Worm (Caenorhabditis elegans) whole organism, early embryonic: Measurements from ENCODE around the gene T19C3.5.

Experiments
- B0310.2 ChIP-seq: sonication (generic microtip); optimal IDR thresholded peaks from 2 replicates; lab custom pipeline; 2016; ENCODE audit warnings: mild to moderate bottlenecking, missing genetic modification characterization, missing compliant biosample characterization
- F13C5.2 ChIP-seq: sonication (generic microtip); optimal IDR thresholded peaks from 2 replicates; lab custom pipeline; 2017; ENCODE audit warnings: mild to moderate bottlenecking, missing genetic modification characterization, inconsistent platforms, missing compliant biosample characterization
- aly-1 ChIP-seq: sonication (generic microtip); optimal IDR thresholded peaks from 2 replicates; lab custom pipeline; 2016; ENCODE audit warnings: missing genetic modification characterization, missing compliant biosample characterization
- ama-1 ChIP-seq: fragments of 150-350 bp; optimal IDR thresholded peaks from 2 replicates; lab custom pipeline; 2014
- ceh-13 ChIP-seq: fragments of 200-800 bp; sonication (Bioruptor generic); optimal IDR thresholded peaks from 2 replicates; lab custom pipeline; 2018; ENCODE audit warnings: mild to moderate bottlenecking, missing genetic modification characterization, missing compliant biosample characterization
- ceh-36 ChIP-seq: sonication (generic microtip); optimal IDR thresholded peaks from 2 replicates; lab custom pipeline; 2016; ENCODE audit warnings: missing genetic modification characterization, inconsistent platforms, missing compliant biosample characterization
- ets-7 ChIP-seq: sonication (generic microtip); optimal IDR thresholded peaks from 2 replicates; lab custom pipeline; 2016; ENCODE audit warnings: missing genotype, missing genetic modification characterization, missing compliant biosample characterization
- flt-1 ChIP-seq: fragments of 200-800 bp; sonication (Bioruptor generic); IDR thresholded peaks from 2 replicates; pipeline ENCODE4 v1.3.6; 2022; ENCODE audit warnings: missing genetic modification characterization, missing compliant biosample characterization
- hmbx-1 ChIP-seq: sonication (generic microtip); optimal IDR thresholded peaks from 2 replicates; lab custom pipeline; 2016; ENCODE audit warnings: mild to moderate bottlenecking, missing genetic modification characterization, missing compliant biosample characterization
- hmg-4 ChIP-seq: fragments of 200-800 bp; sonication (Bioruptor generic); optimal IDR thresholded peaks from 2 replicates; lab custom pipeline; 2018; ENCODE audit warnings: mild to moderate bottlenecking, missing genetic modification characterization, missing compliant biosample characterization
- hnd-1 ChIP-seq: sonication (generic microtip); optimal IDR thresholded peaks from 2 replicates; lab custom pipeline; 2016; ENCODE audit warnings: missing genetic modification characterization, missing compliant biosample characterization
- pes-1 ChIP-seq: fragments of 200-800 bp; sonication (Bioruptor generic); IDR thresholded peaks from 2 replicates; pipeline ENCODE4 v1.3.6; 2022; ENCODE audit warnings: missing genetic modification reagents, missing genetic modification characterization, missing compliant biosample characterization
- scrt-1 ChIP-seq: fragments of 200-800 bp; sonication (Bioruptor generic); IDR thresholded peaks from 2 replicates; pipeline ENCODE4 v1.3.6; 2022; ENCODE audit warnings: missing genetic modification characterization, missing compliant biosample characterization
- sea-1 ChIP-seq: fragments of 200-800 bp; sonication (Bioruptor generic); conservative IDR thresholded peaks from 2 replicates; pipeline ENCODE4 v1.3.6; 2022; ENCODE audit warnings: missing genetic modification characterization, missing compliant biosample characterization
- tbx-11 ChIP-seq: fragments of 200-800 bp; sonication (Bioruptor generic); IDR thresholded peaks from 2 replicates; pipeline ENCODE4 v1.3.6; 2022; ENCODE audit warnings: missing genetic modification characterization, missing compliant biosample characterization
- tbx-37 ChIP-seq: fragments of 200-800 bp; sonication (Bioruptor generic); conservative IDR thresholded peaks from 2 replicates; pipeline ENCODE4 v1.3.6; 2022; ENCODE audit warnings: missing genetic modification reagents, missing genetic modification characterization, missing compliant biosample characterization
- tra-4 ChIP-seq: sonication (generic microtip); optimal IDR thresholded peaks from 2 replicates; lab custom pipeline; 2017; ENCODE audit warnings: missing genetic modification characterization, missing compliant biosample characterization

The T19C3.5 gene

DNA sequence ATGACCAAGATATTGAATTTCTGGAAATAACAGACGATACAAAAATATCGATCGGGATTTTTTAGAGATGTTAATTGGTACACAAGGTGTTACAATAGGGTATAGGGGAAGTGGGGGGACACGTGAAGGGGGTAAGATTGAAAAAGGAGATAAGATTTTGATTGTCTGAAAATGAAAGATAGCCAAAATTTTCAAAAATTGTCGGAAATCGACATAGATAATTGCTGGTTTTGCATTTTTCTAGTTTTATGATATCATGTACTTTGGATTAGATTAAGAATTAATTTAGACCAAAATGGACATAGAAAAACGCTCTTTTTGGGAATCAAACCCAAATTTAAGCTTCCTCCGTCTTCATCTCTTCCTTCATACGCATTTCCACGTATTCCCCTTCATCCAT is at the start of gene T19C3.5:
Gene T19C3.5 (minus strand): TSS at position 101 of the 400 bp plus-strand sequence.
- TF ChIP-seq hmbx-1 (no peak), tbx-11 (no peak), tra-4 (no peak)

DNA sequence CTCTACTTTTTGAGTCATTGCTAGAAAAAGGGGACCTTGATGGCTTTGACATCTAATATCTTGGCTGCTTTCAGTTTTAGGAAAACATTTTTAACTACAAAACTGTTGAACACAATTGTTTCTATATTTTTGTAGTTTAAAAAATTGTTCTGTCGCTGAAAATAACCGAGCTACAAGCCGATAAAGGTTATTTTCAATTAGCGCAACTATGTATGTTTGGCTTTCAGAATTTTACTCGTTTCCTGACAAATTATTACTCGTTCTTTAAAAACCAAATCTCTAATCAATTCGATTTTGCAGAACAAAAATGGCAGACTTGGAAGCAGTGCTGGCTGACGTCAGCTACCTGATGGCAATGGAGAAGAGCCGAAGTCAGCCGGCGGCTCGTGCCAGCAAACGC is 48.1 kb upstream of the T19C3.5 start, which contains the start of gene grk-2:
Gene grk-2 (plus strand): TSS at position 301 of the 400 bp plus-strand sequence.
- no peak for TF ChIP-seq pes-1 (GFP tag; lab: Robert Waterston, UW)
- no peak for TF ChIP-seq sea-1 (GFP tag; lab: Robert Waterston, UW)
- TF ChIP-seq ama-1 (lab: Kevin White, UChicago), result no peak
- TF ChIP-seq tbx-37 (GFP tag; lab: Robert Waterston, UW), result no peak
- TF ChIP-seq ceh-13 (GFP tag; lab: Kevin White, UChicago), result no peak
- no peak for TF ChIP-seq B0310.2 (tag; lab: Kevin White, UChicago)
- no peak for TF ChIP-seq scrt-1 (GFP tag; lab: Robert Waterston, UW)
- no peak for TF ChIP-seq tra-4
- no peak for TF ChIP-seq tbx-11
- TF ChIP-seq F13C5.2 (tag; lab: Kevin White, UChicago), result no peak
- no peak for TF ChIP-seq flt-1 (GFP tag; lab: Robert Waterston, UW)
- no peak for TF ChIP-seq ets-7 (tag; lab: Kevin White, UChicago)
- no peak for TF ChIP-seq hmg-4 (GFP tag; lab: Kevin White, UChicago)
- no peak for TF ChIP-seq aly-1 (tag; lab: Kevin White, UChicago)
- TF ChIP-seq hmbx-1, result no peak

ce11 chrIII:675413-675812 is 47.7 kb upstream of the T19C3.5 start:
- TF ChIP-seq hmbx-1 (no peak), B0310.2 (tag; lab: Kevin White, UChicago) (no peak), flt-1 (GFP tag; lab: Robert Waterston, UW) (no peak), ceh-36 (tag; lab: Kevin White, UChicago) (no peak), scrt-1 (GFP tag; lab: Robert Waterston, UW) (no peak), ama-1 (lab: Kevin White, UChicago) (no peak), tbx-37 (GFP tag; lab: Robert Waterston, UW) (no peak), tbx-11 (no peak), ceh-13 (GFP tag; lab: Kevin White, UChicago) (no peak), sea-1 (GFP tag; lab: Robert Waterston, UW) (no peak), hmg-4 (GFP tag; lab: Kevin White, UChicago) (no peak), F13C5.2 (tag; lab: Kevin White, UChicago) (no peak), ets-7 (tag; lab: Kevin White, UChicago) (no peak), tra-4 (no peak), pes-1 (GFP tag; lab: Robert Waterston, UW) (no peak)

DNA sequence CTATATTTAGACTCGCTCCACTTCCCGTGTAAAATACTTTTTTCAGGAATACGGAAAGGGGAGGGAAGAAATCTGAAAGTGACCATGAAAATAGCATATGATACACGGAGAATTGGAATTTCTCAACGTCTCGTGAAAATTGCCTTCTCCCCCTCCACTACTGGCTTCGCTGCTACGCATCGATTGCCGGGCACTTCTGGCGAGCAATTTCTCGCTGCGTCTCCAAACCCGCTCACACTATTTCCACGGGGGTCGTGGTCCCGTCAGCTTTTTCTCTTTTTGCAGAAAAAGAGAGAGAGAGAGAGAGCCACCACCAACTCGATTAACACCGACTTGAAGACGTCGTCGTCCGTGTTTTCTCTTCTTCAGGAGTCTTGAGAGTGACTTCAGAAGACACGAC is 43.3 kb upstream of the T19C3.5 start:
- no peak for TF ChIP-seq aly-1 (tag; lab: Kevin White, UChicago)
- TF ChIP-seq scrt-1 (GFP tag; lab: Robert Waterston, UW), result no peak
- TF ChIP-seq B0310.2 (tag; lab: Kevin White, UChicago), result no peak
- no peak for TF ChIP-seq sea-1 (GFP tag; lab: Robert Waterston, UW)
- TF ChIP-seq tbx-11, result no peak
- no peak for TF ChIP-seq flt-1 (GFP tag; lab: Robert Waterston, UW)
- no peak for TF ChIP-seq hmg-4 (GFP tag; lab: Kevin White, UChicago)
- TF ChIP-seq ets-7 (tag; lab: Kevin White, UChicago), result no peak
- no peak for TF ChIP-seq F13C5.2 (tag; lab: Kevin White, UChicago)
- TF ChIP-seq ceh-13 (GFP tag; lab: Kevin White, UChicago), result no peak
- no peak for TF ChIP-seq hnd-1
- TF ChIP-seq tbx-37 (GFP tag; lab: Robert Waterston, UW), result no peak
- TF ChIP-seq hmbx-1, result no peak
- no peak for TF ChIP-seq tra-4
- no peak for TF ChIP-seq pes-1 (GFP tag; lab: Robert Waterston, UW)
- no peak for TF ChIP-seq ceh-36 (tag; lab: Kevin White, UChicago)
- no peak for TF ChIP-seq ama-1 (lab: Kevin White, UChicago)

DNA sequence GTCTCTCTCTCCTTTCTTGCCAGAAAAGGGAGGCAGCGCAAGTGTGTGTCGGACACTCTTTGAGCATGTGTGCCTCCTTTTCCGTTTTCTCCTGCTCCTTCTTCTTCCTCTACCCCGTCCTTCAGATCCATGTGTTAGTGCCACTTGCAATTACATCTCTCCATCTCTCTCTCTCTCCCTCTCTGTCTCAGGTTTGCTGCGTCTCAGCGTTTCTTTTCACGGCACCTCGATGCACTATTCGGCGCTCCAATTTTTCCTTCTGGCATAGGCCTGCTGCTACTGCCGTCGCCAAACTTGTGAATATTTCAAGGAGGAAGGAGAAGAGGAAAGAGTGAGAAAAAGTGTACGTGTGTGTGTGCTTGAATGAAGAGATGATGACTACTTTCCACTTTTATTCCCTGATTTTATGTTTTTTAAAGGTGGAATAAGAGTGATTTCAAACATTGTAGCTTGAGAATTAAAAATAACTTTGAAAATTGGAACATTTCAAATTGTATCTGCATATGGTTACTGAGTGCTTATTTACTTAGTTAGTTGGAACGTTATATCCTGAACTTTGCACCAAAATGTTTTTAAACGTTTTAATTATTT is 40.7 kb upstream of the T19C3.5 start, which contains the start of gene W02B3.3:
Gene W02B3.3 (minus strand): TSS at position 131 of the 591 bp plus-strand sequence.
- TF ChIP-seq sea-1 (GFP tag; lab: Robert Waterston, UW), result no peak
- TF ChIP-seq F13C5.2 (tag; lab: Kevin White, UChicago), result peak; percentile 8
- peak; percentile 46 for TF ChIP-seq hmg-4 (GFP tag; lab: Kevin White, UChicago)

ce11 chrIII:665173-665757 is 37.5 kb upstream of the T19C3.5 start, which contains the start of gene C09F5.3:
Gene C09F5.3 (minus strand): TSS chrIII:665266.
- TF ChIP-seq ama-1 (lab: Kevin White, UChicago) (no peak), sea-1 (GFP tag; lab: Robert Waterston, UW) (no peak), B0310.2 (tag; lab: Kevin White, UChicago) (no peak), hnd-1 (no peak), F13C5.2 (tag; lab: Kevin White, UChicago) (no peak), aly-1 (tag; lab: Kevin White, UChicago) (no peak), tbx-37 (GFP tag; lab: Robert Waterston, UW) (no peak), tra-4 (no peak), ceh-36 (tag; lab: Kevin White, UChicago) (no peak), hmbx-1 (no peak), ceh-13 (GFP tag; lab: Kevin White, UChicago) (no peak), ets-7 (tag; lab: Kevin White, UChicago) (no peak), scrt-1 (GFP tag; lab: Robert Waterston, UW) (no peak), hmg-4 (GFP tag; lab: Kevin White, UChicago) (no peak), pes-1 (GFP tag; lab: Robert Waterston, UW) (no peak), tbx-11 (no peak), flt-1 (GFP tag; lab: Robert Waterston, UW) (no peak)

DNA sequence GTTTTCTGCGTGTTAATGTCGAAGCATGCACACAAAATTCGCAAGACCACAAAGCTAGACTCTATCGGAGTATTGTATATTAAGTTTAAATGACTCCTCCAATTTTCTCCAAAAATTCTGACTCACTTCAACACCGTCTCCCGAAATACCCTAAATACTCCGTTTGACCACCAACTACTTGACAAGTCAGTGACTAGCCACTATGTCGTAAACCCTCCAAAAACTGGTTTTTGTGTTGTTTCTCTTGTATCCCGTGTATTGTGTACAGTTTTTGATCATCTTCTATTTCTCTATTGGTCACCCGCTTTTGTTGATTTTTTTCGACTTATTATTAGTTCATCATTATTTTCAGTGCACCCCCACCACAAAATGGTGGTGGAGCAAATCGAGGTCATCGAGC is 30.6 kb upstream of the T19C3.5 start, which contains the start of gene C09F5.1:
Gene C09F5.1 (plus strand): TSS at position 353 of the 400 bp plus-strand sequence.
- TF ChIP-seq flt-1 (GFP tag; lab: Robert Waterston, UW), result no peak
- no peak for TF ChIP-seq scrt-1 (GFP tag; lab: Robert Waterston, UW)
- no peak for TF ChIP-seq aly-1 (tag; lab: Kevin White, UChicago)
- TF ChIP-seq ama-1 (lab: Kevin White, UChicago), result no peak
- TF ChIP-seq tbx-11, result no peak
- TF ChIP-seq hmg-4 (GFP tag; lab: Kevin White, UChicago), result no peak
- TF ChIP-seq ceh-13 (GFP tag; lab: Kevin White, UChicago), result no peak
- no peak for TF ChIP-seq ceh-36 (tag; lab: Kevin White, UChicago)
- TF ChIP-seq tbx-37 (GFP tag; lab: Robert Waterston, UW), result no peak
- TF ChIP-seq hmbx-1, result no peak
- no peak for TF ChIP-seq F13C5.2 (tag; lab: Kevin White, UChicago)
- no peak for TF ChIP-seq hnd-1
- TF ChIP-seq ets-7 (tag; lab: Kevin White, UChicago), result no peak
- TF ChIP-seq tra-4, result no peak
- no peak for TF ChIP-seq pes-1 (GFP tag; lab: Robert Waterston, UW)
